Worm (Caenorhabditis elegans): Measurements from ENCODE around the gene D2024.5.

The D2024.5 gene

ce11 chrIV:7195734-7196133 lies 32.4 kb downstream of the D2024.5 start, which contains the start of gene best-16:
Gene best-16 (minus strand): TSS chrIV:7195834.
- no peak for TF ChIP-seq lin-13 (GFP tag; optimal IDR thresholded peaks at IDR 0.05)
- TF ChIP-seq nhr-21 (tag; optimal IDR thresholded peaks at IDR 0.05) = no peak
- no peak for TF ChIP-seq ztf-4 (tag; optimal IDR thresholded peaks at IDR 0.05)
- no peak for TF ChIP-seq aly-2 (tag; optimal IDR thresholded peaks at IDR 0.05)
- no peak for TF ChIP-seq nhr-23 (tag; optimal IDR thresholded peaks at IDR 0.05)
- no peak for TF ChIP-seq mbf-1 (tag; optimal IDR thresholded peaks at IDR 0.05)
- TF ChIP-seq ztf-1 (GFP tag; conservative IDR thresholded peaks at IDR 0.05) = no peak
- no peak for TF ChIP-seq egl-27 (tag; optimal IDR thresholded peaks at IDR 0.05)
- TF ChIP-seq Y55F3AM.14 (GFP tag; optimal IDR thresholded peaks at IDR 0.05) = no peak
- no peak for TF ChIP-seq gmeb-1 (tag; optimal IDR thresholded peaks at IDR 0.05)
- TF ChIP-seq skn-1 (tag; optimal IDR thresholded peaks at IDR 0.05) = no peak
- TF ChIP-seq nhr-129 (tag; optimal IDR thresholded peaks at IDR 0.05) = no peak
- TF ChIP-seq peb-1 (tag; optimal IDR thresholded peaks at IDR 0.05) = no peak
- no peak for TF ChIP-seq mab-5 (tag; optimal IDR thresholded peaks at IDR 0.05)
- no peak for TF ChIP-seq sem-4 (tag; optimal IDR thresholded peaks at IDR 0.05)
- TF ChIP-seq sma-9 (GFP tag; optimal IDR thresholded peaks at IDR 0.05) = no peak
- TF ChIP-seq sma-9 (tag; optimal IDR thresholded peaks at IDR 0.05) = no peak

DNA sequence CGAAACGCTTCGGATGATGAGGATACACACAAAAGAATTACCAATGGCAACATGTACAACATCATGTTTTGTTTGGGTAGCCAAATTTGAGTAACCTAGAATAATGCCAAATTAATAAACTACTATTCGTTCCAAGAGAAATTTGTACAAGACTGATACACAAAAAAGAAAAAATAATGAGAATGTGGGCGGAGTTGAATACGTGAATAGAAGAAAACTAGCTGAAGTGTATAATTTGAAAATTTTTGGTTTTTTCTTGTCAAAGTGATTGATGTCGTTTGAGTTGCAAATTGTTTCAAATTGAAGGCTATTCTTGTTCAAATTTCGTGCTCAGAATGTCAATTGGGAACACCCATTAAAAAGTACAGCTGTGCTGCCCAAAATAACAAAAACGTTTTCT lies 36.4 kb downstream of the D2024.5 start, which contains the start of gene R13A1.5:
Gene R13A1.5, minus strand, starts transcription at position 101 of the 400 bp plus-strand sequence.
- TF ChIP-seq blmp-1 (tag; optimal IDR thresholded peaks at IDR 0.05; ENCODE audit: insufficient read depth) (no peak), sma-3 (GFP tag; optimal IDR thresholded peaks at IDR 0.05) (no peak), alr-1 (tag; optimal IDR thresholded peaks at IDR 0.05) (no peak), elt-3 (tag; optimal IDR thresholded peaks at IDR 0.05) (no peak), mab-5 (tag; optimal IDR thresholded peaks at IDR 0.05) (no peak), unc-55 (GFP tag; optimal IDR thresholded peaks at IDR 0.05) (no peak), ama-1 (optimal IDR thresholded peaks at IDR 0.05) (no peak), ztf-4 (tag; optimal IDR thresholded peaks at IDR 0.05) (no peak), sem-4 (tag; optimal IDR thresholded peaks at IDR 0.05) (no peak), unc-39 (tag; optimal IDR thresholded peaks at IDR 0.05) (no peak), elt-1 (tag; optimal IDR thresholded peaks at IDR 0.05) (no peak)

DNA sequence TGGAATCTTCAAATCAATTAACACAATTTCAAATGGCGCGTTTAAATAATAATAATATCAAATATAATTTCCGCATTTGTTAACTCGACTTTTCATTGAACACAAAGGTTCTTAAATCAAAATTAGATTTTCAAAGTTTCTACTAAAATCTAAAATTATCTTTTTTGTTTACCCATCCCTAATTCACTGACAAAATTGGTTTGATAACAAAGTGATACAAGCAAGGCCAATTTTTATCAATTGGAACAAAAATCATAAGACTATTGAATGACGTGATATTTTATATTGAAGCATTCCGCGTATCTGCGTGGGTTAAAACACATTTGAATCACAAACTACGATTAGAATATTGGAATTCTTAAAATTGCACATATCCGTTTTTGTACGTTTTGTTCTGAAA lies 37.7 kb downstream of the D2024.5 start:
- TF ChIP-seq crh-2 (tag; optimal IDR thresholded peaks at IDR 0.05) (peak; percentile 47), elt-3 (tag; optimal IDR thresholded peaks at IDR 0.05) (no peak), sma-9 (GFP tag; optimal IDR thresholded peaks at IDR 0.05) (peak; percentile 83), sma-9 (tag; optimal IDR thresholded peaks at IDR 0.05) (no peak), sem-4 (tag; optimal IDR thresholded peaks at IDR 0.05) (no peak), gmeb-1 (tag; optimal IDR thresholded peaks at IDR 0.05) (peak; percentile 51), sma-3 (GFP tag; optimal IDR thresholded peaks at IDR 0.05) (peak; percentile 38), unc-62 (GFP tag; optimal IDR thresholded peaks at IDR 0.05) (no peak), mdl-1 (tag; optimal IDR thresholded peaks at IDR 0.05) (no peak), elt-1 (tag; optimal IDR thresholded peaks at IDR 0.05) (no peak), egl-27 (tag; optimal IDR thresholded peaks at IDR 0.05) (no peak), nhr-21 (tag; optimal IDR thresholded peaks at IDR 0.05) (peak; percentile 0), alr-1 (tag; optimal IDR thresholded peaks at IDR 0.05) (no peak), fos-1 (tag; optimal IDR thresholded peaks at IDR 0.05) (peak; percentile 78)

- TF ChIP-seq snpc-4 (tag; optimal IDR thresholded peaks at IDR 0.05) (no peak), egl-27 (tag; optimal IDR thresholded peaks at IDR 0.05) (peak; percentile 77), nhr-77 (tag; optimal IDR thresholded peaks at IDR 0.05) (no peak), lin-39 (tag; optimal IDR thresholded peaks at IDR 0.05) (no peak), nhr-12 (tag; optimal IDR thresholded peaks at IDR 0.05) (no peak), mdl-1 (tag; optimal IDR thresholded peaks at IDR 0.05) (peak in 1 of 2 experiments; percentile 11), R02D3.7 (tag; optimal IDR thresholded peaks at IDR 0.05) (no peak), sma-9 (GFP tag; optimal IDR thresholded peaks at IDR 0.05) (peak; percentile 82), sma-9 (tag; optimal IDR thresholded peaks at IDR 0.05) (no peak), gmeb-1 (tag; optimal IDR thresholded peaks at IDR 0.05) (peak; percentile 75), zag-1 (tag; optimal IDR thresholded peaks at IDR 0.05) (no peak), C34F6.9 (tag; optimal IDR thresholded peaks at IDR 0.05) (peak; percentile 21), ama-1 (optimal IDR thresholded peaks at IDR 0.05) (no peak), fos-1 (tag; optimal IDR thresholded peaks at IDR 0.05) (peak; percentile 98), F13H6.1 (tag; optimal IDR thresholded peaks at IDR 0.05) (peak; percentile 43), ceh-82 (tag; optimal IDR thresholded peaks at IDR 0.05) (no peak), blmp-1 (tag; optimal IDR thresholded peaks at IDR 0.05; ENCODE audit: insufficient read depth) (peak; percentile 77), lin-11 (tag; optimal IDR thresholded peaks at IDR 0.05) (no peak), mab-5 (tag; optimal IDR thresholded peaks at IDR 0.05) (no peak), unc-39 (tag; optimal IDR thresholded peaks at IDR 0.05) (no peak), Y55F3AM.14 (GFP tag; optimal IDR thresholded peaks at IDR 0.05) (no peak), unc-55 (GFP tag; optimal IDR thresholded peaks at IDR 0.05) (no peak), ztf-1 (GFP tag; conservative IDR thresholded peaks at IDR 0.05) (no peak), nhr-21 (tag; optimal IDR thresholded peaks at IDR 0.05) (peak; percentile 41), nhr-11 (tag; optimal IDR thresholded peaks at IDR 0.05) (no peak), dmd-4 (tag; optimal IDR thresholded peaks at IDR 0.05) (no peak), lin-13 (GFP tag; optimal IDR thresholded peaks at IDR 0.05) (no peak), nhr-25 (tag; optimal IDR thresholded peaks at IDR 0.05) (peak; percentile 70), nhr-129 (tag; optimal IDR thresholded peaks at IDR 0.05) (peak; percentile 27), crh-2 (tag; optimal IDR thresholded peaks at IDR 0.05) (peak; percentile 76), sma-3 (GFP tag; optimal IDR thresholded peaks at IDR 0.05) (peak; percentile 78), ztf-4 (tag; optimal IDR thresholded peaks at IDR 0.05) (no peak), skn-1 (tag; optimal IDR thresholded peaks at IDR 0.05) (no peak)
These were observed 39.3 kb downstream of the D2024.5 start, which contains the start of gene srlf-7 for ce11 chrIV:7188528-7189422. Gene srlf-7 (plus strand): TSS chrIV:7189287.

Data from whole organism, L2 larva.